Fruit fly (Drosophila melanogaster) whole organism, embryonic: ENCODE data around the gene Mical.

Experiments
- CG1024 ChIP-seq: fragments of 200-800 bp; sonication (Bioruptor generic); IDR thresholded peaks from 2 replicates; pipeline ENCODE4 v1.3.6; 2022; ENCODE audit warnings: missing biosample characterization, missing genetic modification characterization
- CG10431 ChIP-seq: fragments of 200-800 bp; sonication (Bioruptor generic); optimal IDR thresholded peaks from 3 replicates; lab custom pipeline; 2018; ENCODE audit warnings: missing biosample characterization, mild to moderate bottlenecking, missing genetic modification characterization
- CG11085 ChIP-seq: fragments of 200-800 bp; sonication (Bioruptor generic); IDR thresholded peaks from 2 replicates; pipeline ENCODE4 v1.3.6; 2022; ENCODE audit warnings: missing biosample characterization, missing genetic modification characterization
- CG11695 ChIP-seq: fragments of 200-800 bp; sonication (Bioruptor generic); IDR thresholded peaks from 3 replicates; pipeline ENCODE4 v1.3.6; 2022; ENCODE audit warnings: missing biosample characterization, missing genetic modification characterization
- CG11696 ChIP-seq: fragments of 200-800 bp; sonication (Bioruptor generic); IDR thresholded peaks from 2 replicates; pipeline ENCODE4 v1.3.6; 2022; ENCODE audit warnings: missing biosample characterization, missing genetic modification characterization
- CG1603 ChIP-seq: fragments of 200-800 bp; sonication (Bioruptor generic); optimal IDR thresholded peaks from 2 replicates; lab custom pipeline; 2019; ENCODE audit warnings: missing biosample characterization, mild to moderate bottlenecking, missing genetic modification characterization, moderate library complexity
- CG2120 ChIP-seq: fragments of 200-800 bp; sonication (Bioruptor generic); optimal IDR thresholded peaks from 3 replicates; lab custom pipeline; 2016; ENCODE audit warnings: missing biosample characterization, missing genetic modification characterization
- CG3407 ChIP-seq: fragments of 200-800 bp; sonication (Bioruptor generic); optimal IDR thresholded peaks from 2 replicates; lab custom pipeline; 2018; ENCODE audit warnings: missing biosample characterization, mild to moderate bottlenecking, missing genetic modification characterization
- CG34224 ChIP-seq: fragments of 200-800 bp; sonication (Bioruptor generic); IDR thresholded peaks from 3 replicates; pipeline ENCODE4 v1.3.6; 2022; ENCODE audit warnings: missing biosample characterization, missing genetic modification characterization; ENCODE audit not compliant: partially characterized antibody
- CG34376 ChIP-seq: fragments of 200-800 bp; sonication (Bioruptor generic); optimal IDR thresholded peaks from 2 replicates; lab custom pipeline; 2018; ENCODE audit warnings: missing biosample characterization, mild to moderate bottlenecking, missing genetic modification characterization
- CG34422 ChIP-seq: fragments of 200-800 bp; sonication (Bioruptor generic); IDR thresholded peaks from 3 replicates; pipeline ENCODE4 v1.3.6; 2022; ENCODE audit warnings: missing biosample characterization, missing genetic modification characterization
- CG7357 ChIP-seq: fragments of 200-800 bp; sonication (Bioruptor generic); IDR thresholded peaks from 3 replicates; pipeline ENCODE4 v1.3.6; 2022; ENCODE audit warnings: missing biosample characterization, missing genetic modification characterization
- CG7928 ChIP-seq: fragments of 200-800 bp; sonication (Bioruptor generic); optimal IDR thresholded peaks from 2 replicates; lab custom pipeline; 2017; ENCODE audit warnings: missing biosample characterization, mild to moderate bottlenecking, missing genetic modification characterization
- CG8359 ChIP-seq: fragments of 200-800 bp; sonication (Bioruptor generic); optimal IDR thresholded peaks from 2 replicates; lab custom pipeline; 2017; ENCODE audit warnings: missing biosample characterization, mild to moderate bottlenecking, missing genetic modification characterization, borderline replicate concordance
- CG8924 ChIP-seq: fragments of 200-800 bp; optimal IDR thresholded peaks from 3 replicates; lab custom pipeline; 2019; ENCODE audit warnings: missing biosample characterization, mild to moderate bottlenecking, missing genetic modification characterization, moderate library complexity
- CG9437 ChIP-seq: fragments of 200-800 bp; sonication (Bioruptor generic); optimal IDR thresholded peaks from 2 replicates; lab custom pipeline; 2018; ENCODE audit warnings: missing biosample characterization, mild to moderate bottlenecking, missing genetic modification characterization
- CG9932 ChIP-seq: fragments of 200-800 bp; sonication (Bioruptor generic); IDR thresholded peaks from 2 replicates; pipeline ENCODE4 v1.3.6; 2022; ENCODE audit warnings: missing biosample characterization, missing genetic modification characterization
- CkIIα-i1 ChIP-seq: fragments of 200-800 bp; sonication (Bioruptor generic); IDR thresholded peaks from 2 replicates; pipeline ENCODE4 v1.3.6; 2022; ENCODE audit warnings: missing biosample characterization, missing genetic modification characterization
- CoRest ChIP-seq: fragments of 200-800 bp; sonication (Bioruptor generic); optimal IDR thresholded peaks from 3 replicates; lab custom pipeline; 2018; ENCODE audit warnings: missing biosample characterization, mild to moderate bottlenecking, missing genetic modification characterization, moderate library complexity
- Doc3 ChIP-seq: fragments of 200-800 bp; sonication (Bioruptor generic); IDR thresholded peaks from 3 replicates; pipeline ENCODE4 v1.3.6; 2022; ENCODE audit warnings: missing biosample characterization, missing genetic modification characterization; ENCODE audit not compliant: partially characterized antibody
- Dp ChIP-seq: fragments of 200-800 bp; sonication (Bioruptor generic); optimal IDR thresholded peaks from 2 replicates; lab custom pipeline; 2018; ENCODE audit warnings: missing biosample characterization, mild to moderate bottlenecking, missing genetic modification characterization, moderate library complexity
- Elba2 ChIP-seq: fragments of 200-800 bp; sonication (Bioruptor generic); optimal IDR thresholded peaks from 3 replicates; lab custom pipeline; 2016; ENCODE audit warnings: missing biosample characterization, missing genetic modification characterization
- Ets65A ChIP-seq: fragments of 200-800 bp; sonication (Bioruptor generic); peaks from one replicate; lab custom pipeline; 2016; ENCODE audit warnings: missing biosample characterization, missing genetic modification characterization
- Fer3 ChIP-seq: fragments of 200-800 bp; sonication (Bioruptor generic); optimal IDR thresholded peaks from 2 replicates; lab custom pipeline; 2018; ENCODE audit warnings: missing biosample characterization, mild to moderate bottlenecking, missing genetic modification characterization, moderate library complexity
- HHEX ChIP-seq: fragments of 200-800 bp; sonication (Bioruptor generic); optimal IDR thresholded peaks from 3 replicates; lab custom pipeline; 2017; ENCODE audit warnings: missing biosample characterization, mild to moderate bottlenecking, missing genetic modification characterization, missing genetic modification reagents
- Hsf ChIP-seq: fragments of 200-800 bp; sonication (Bioruptor generic); optimal IDR thresholded peaks from 3 replicates; lab custom pipeline; 2016; ENCODE audit warnings: missing biosample characterization, missing genetic modification characterization
- Lhr ChIP-seq: fragments of 200-800 bp; sonication (Bioruptor generic); optimal IDR thresholded peaks from 3 replicates; lab custom pipeline; 2017; ENCODE audit warnings: mild to moderate bottlenecking, missing biosample characterization, missing genetic modification reagents, missing genetic modification characterization
- MBD-R2 ChIP-seq: fragments of 200-800 bp; sonication (Bioruptor generic); IDR thresholded peaks from 2 replicates; pipeline ENCODE4 v1.3.6; 2022; ENCODE audit warnings: missing biosample characterization, missing genetic modification characterization
- Med ChIP-seq: fragments of 200-800 bp; sonication (Bioruptor generic); peaks from one replicate; lab custom pipeline; 2016; ENCODE audit warnings: missing biosample characterization, missing genetic modification characterization, mild to moderate bottlenecking, inconsistent platforms, moderate library complexity
- NfI ChIP-seq: fragments of 200-800 bp; sonication (Bioruptor generic); optimal IDR thresholded peaks from 3 replicates; lab custom pipeline; 2018; ENCODE audit warnings: missing biosample characterization, mild to moderate bottlenecking, missing genetic modification characterization, moderate library complexity
- Rfx ChIP-seq: fragments of 200-800 bp; sonication (Bioruptor generic); IDR thresholded peaks from 2 replicates; pipeline ENCODE4 v1.3.6; 2022; ENCODE audit warnings: missing biosample characterization, missing genetic modification characterization
- Rx ChIP-seq: fragments of 200-800 bp; sonication (Bioruptor generic); IDR thresholded peaks from 2 replicates; pipeline ENCODE4 v1.3.6; 2022; ENCODE audit warnings: missing biosample characterization, missing genetic modification characterization
- Scr ChIP-seq: fragments of 200-800 bp; sonication (Bioruptor generic); IDR thresholded peaks from 2 replicates; pipeline ENCODE4 v1.3.6; 2022; ENCODE audit warnings: missing biosample characterization, missing genetic modification characterization; ENCODE audit not compliant: partially characterized antibody
- Xrp1 ChIP-seq: fragments of 200-800 bp; sonication (Bioruptor generic); IDR thresholded peaks from 2 replicates; pipeline ENCODE4 v1.3.6; 2022; ENCODE audit warnings: missing biosample characterization, missing genetic modification characterization
- abd-A ChIP-seq: fragments of 200-800 bp; sonication (Bioruptor generic); optimal IDR thresholded peaks from 3 replicates; lab custom pipeline; 2019; ENCODE audit warnings: missing biosample characterization, mild to moderate bottlenecking, missing genetic modification characterization, moderate library complexity
- amos ChIP-seq: fragments of 200-800 bp; sonication (Bioruptor generic); IDR thresholded peaks from 2 replicates; pipeline ENCODE4 v1.3.6; 2022; ENCODE audit warnings: missing biosample characterization, missing genetic modification characterization; ENCODE audit not compliant: partially characterized antibody
- ci ChIP-seq: fragments of 200-800 bp; sonication (Bioruptor generic); IDR thresholded peaks from 3 replicates; pipeline ENCODE4 v1.3.6; 2022; ENCODE audit warnings: missing biosample characterization, missing genetic modification characterization
- corto ChIP-seq: fragments of 200-800 bp; sonication (Bioruptor generic); optimal IDR thresholded peaks from 2 replicates; lab custom pipeline; 2016; ENCODE audit warnings: missing biosample characterization, mild to moderate bottlenecking, missing genetic modification characterization, moderate library complexity
- cwo ChIP-seq: fragments of 200-800 bp; sonication (Bioruptor generic); optimal IDR thresholded peaks from 3 replicates; lab custom pipeline; 2017; ENCODE audit warnings: missing biosample characterization, missing genetic modification characterization, mild to moderate bottlenecking, moderate library complexity, missing genetic modification reagents
- disco-r ChIP-seq: fragments of 200-800 bp; sonication (Bioruptor generic); optimal IDR thresholded peaks from 2 replicates; lab custom pipeline; 2016; ENCODE audit warnings: missing biosample characterization, missing genetic modification characterization
- eve ChIP-seq, 2 experiments: fragments of >200 bp; optimal IDR thresholded peaks; 2 replicates each; lab custom pipeline; 2017; ENCODE audit warnings: missing biosample characterization in 2 of 2, missing genetic modification characterization in 2 of 2
- exex ChIP-seq: fragments of 200-800 bp; sonication (Bioruptor generic); optimal IDR thresholded peaks from 4 replicates; lab custom pipeline; 2018; ENCODE audit warnings: missing biosample characterization, mild to moderate bottlenecking, missing genetic modification characterization, moderate library complexity
- ind ChIP-seq: fragments of 200-800 bp; sonication (Bioruptor generic); optimal IDR thresholded peaks from 3 replicates; lab custom pipeline; 2016; ENCODE audit warnings: missing biosample characterization, missing genetic modification characterization
- nmo ChIP-seq: fragments of 200-800 bp; sonication (Bioruptor generic); optimal IDR thresholded peaks from 2 replicates; lab custom pipeline; 2018; ENCODE audit warnings: missing biosample characterization, mild to moderate bottlenecking, missing genetic modification characterization, moderate library complexity
- onecut ChIP-seq: fragments of 200-800 bp; sonication (Bioruptor generic); IDR thresholded peaks from 2 replicates; pipeline ENCODE4 v1.3.6; 2022; ENCODE audit warnings: missing biosample characterization, missing genetic modification characterization
- org-1 ChIP-seq: fragments of 200-800 bp; sonication (Bioruptor generic); optimal IDR thresholded peaks from 2 replicates; lab custom pipeline; 2017; ENCODE audit warnings: missing biosample characterization, missing genetic modification characterization
- peb ChIP-seq: fragments of 200-800 bp; sonication (Bioruptor generic); IDR thresholded peaks from 2 replicates; pipeline ENCODE4 v1.3.6; 2022; ENCODE audit warnings: missing biosample characterization, missing genetic modification characterization
- salm ChIP-seq: fragments of 200-800 bp; sonication (Bioruptor generic); optimal IDR thresholded peaks from 2 replicates; lab custom pipeline; 2018; ENCODE audit warnings: missing biosample characterization, mild to moderate bottlenecking, missing genetic modification characterization
- seq ChIP-seq: fragments of 200-800 bp; sonication (Bioruptor generic); IDR thresholded peaks from 2 replicates; pipeline ENCODE4 v1.3.6; 2022; ENCODE audit warnings: missing biosample characterization, missing genetic modification characterization
- slou ChIP-seq: fragments of 200-800 bp; sonication (Bioruptor generic); optimal IDR thresholded peaks from 3 replicates; lab custom pipeline; 2016; ENCODE audit warnings: missing biosample characterization, missing genetic modification characterization
- unc-4 ChIP-seq: fragments of 200-800 bp; sonication (Bioruptor generic); IDR thresholded peaks from 2 replicates; pipeline ENCODE4 v1.3.6; 2022; ENCODE audit warnings: missing biosample characterization, missing genetic modification characterization; ENCODE audit not compliant: partially characterized antibody

The Mical gene

dm6 chr3R:10045343-10045742 is 2.6 kb upstream of the Mical start, which contains the start of the genes CG11722 and mtTFB2 (continued):
- peak; percentile 72 for TF ChIP-seq CG34224 (GFP tag; lab: Robert Waterston, UW)
- no peak for TF ChIP-seq ci (GFP tag; lab: Robert Waterston, UW)
- no peak for TF ChIP-seq cwo (GFP tag; lab: Kevin White, UChicago)
- no peak for TF ChIP-seq CG11695 (GFP tag; lab: Robert Waterston, UW)
- no peak for TF ChIP-seq Hsf
- no peak for TF ChIP-seq HHEX (GFP tag; lab: Kevin White, UChicago)
- TF ChIP-seq Scr (GFP tag; lab: Robert Waterston, UW) = peak; percentile 52
- TF ChIP-seq CG11696 (GFP tag; lab: Robert Waterston, UW) = no peak
- no peak for TF ChIP-seq peb (GFP tag; lab: Robert Waterston, UW)
- TF ChIP-seq Med = peak; percentile 29
- peak; percentile 63 for TF ChIP-seq exex
- peak; percentile 81 for TF ChIP-seq MBD-R2 (GFP tag; lab: Robert Waterston, UW)
- TF ChIP-seq CoRest (tag; lab: Kevin White, UChicago) = no peak
- no peak for TF ChIP-seq CG8359 (GFP tag; lab: Kevin White, UChicago)
- TF ChIP-seq CG2120 (GFP tag; lab: Kevin White, UChicago) = no peak
- TF ChIP-seq CG7357 (GFP tag; lab: Robert Waterston, UW) = no peak
- peak; percentile 52; the same call in 1 of the 2 replicates for TF ChIP-seq amos (GFP tag; lab: Robert Waterston, UW)
- peak; percentile 60 for TF ChIP-seq unc-4 (GFP tag; lab: Robert Waterston, UW)
- no peak for TF ChIP-seq nmo (GFP tag; lab: Kevin White, UChicago)
- TF ChIP-seq CkIIα-i1 = no peak
- no peak for TF ChIP-seq Fer3
- no peak for TF ChIP-seq salm (tag; lab: Kevin White, UChicago)
- no peak for TF ChIP-seq org-1 (GFP tag; lab: Kevin White, UChicago)
- peak; percentile 49 for TF ChIP-seq Rfx
- peak; percentile 65; the same call in 1 of the 3 replicates for TF ChIP-seq CG34422 (GFP tag; lab: Robert Waterston, UW)
- no peak for TF ChIP-seq eve (GFP tag; optimal IDR thresholded peaks at IDR 0.05; lab: Kevin White, UChicago)
- TF ChIP-seq seq (GFP tag; lab: Robert Waterston, UW) = no peak
- no peak for TF ChIP-seq Lhr (GFP tag; lab: Kevin White, UChicago)
- no peak for TF ChIP-seq Xrp1 (GFP tag; lab: Robert Waterston, UW)
- no peak for TF ChIP-seq Elba2 (GFP tag; lab: Kevin White, UChicago)
- peak; percentile 47; the same call in 1 of the 3 replicates for TF ChIP-seq Doc3 (GFP tag; lab: Robert Waterston, UW)
- no peak for TF ChIP-seq CG10431 (GFP tag; lab: Kevin White, UChicago)
- TF ChIP-seq CG8924 (tag; lab: Kevin White, UChicago) = no peak
- TF ChIP-seq Rx (GFP tag; lab: Robert Waterston, UW) = no peak
- TF ChIP-seq CG1603 = peak; percentile 21
- TF ChIP-seq abd-A = no peak
- TF ChIP-seq CG11085 (GFP tag; lab: Robert Waterston, UW) = no peak
- TF ChIP-seq disco-r (GFP tag; lab: Kevin White, UChicago) = no peak
- TF ChIP-seq CG3407 (GFP tag; lab: Kevin White, UChicago) = no peak
- TF ChIP-seq onecut (GFP tag; lab: Robert Waterston, UW) = peak; percentile 72; the same call in 1 of the 2 replicates
- no peak for TF ChIP-seq NfI (GFP tag; lab: Kevin White, UChicago)
- no peak for TF ChIP-seq slou (GFP tag; lab: Kevin White, UChicago)
- no peak for TF ChIP-seq corto
- TF ChIP-seq CG9932 (GFP tag; lab: Robert Waterston, UW) = no peak; the same call in 1 of the 2 replicates
- TF ChIP-seq CG7928 (GFP tag; lab: Kevin White, UChicago) = no peak
- no peak for TF ChIP-seq CG9437 (GFP tag; lab: Kevin White, UChicago)
- peak; percentile 29 for TF ChIP-seq Dp (GFP tag; lab: Kevin White, UChicago)
- no peak for TF ChIP-seq CG1024 (GFP tag; lab: Robert Waterston, UW)
- TF ChIP-seq Ets65A (GFP tag; lab: Kevin White, UChicago) = no peak
- peak; percentile 21 for TF ChIP-seq CG34376 (GFP tag; lab: Kevin White, UChicago)
- TF ChIP-seq ind (GFP tag; lab: Kevin White, UChicago) = no peak
